Worm (Caenorhabditis elegans): Measurements from ENCODE around the gene srh-193.
"Not testable (repeated sequence)": the region's sequence is repeated elsewhere in the genome, so short reads cannot be mapped to it uniquely, and the experiment has no call there.

- TF ChIP-seq pha-4, ZK546.5, nhr-28, elt-3 (tag; optimal IDR thresholded peaks at IDR 0.05): not testable (repeated sequence)
Measured at ce11 chrV:4281699-4282098, 8.3 kb downstream of the srh-193 start, which contains the start of gene srt-37.
